Worm (Caenorhabditis elegans) whole organism, late embryonic: Measurements from ENCODE around the gene Y62H9A.3.
A peak's percentile ranks its signal among the peaks of the same experiment; 100 is the strongest.

Source experiments
- C08G9.2 ChIP-seq: sonication (generic microtip); optimal IDR thresholded peaks from 2 replicates; lab custom pipeline; 2016; ENCODE audit warnings: mild to moderate bottlenecking, missing genetic modification characterization, moderate library complexity, missing compliant biosample characterization
- C38D4.7 ChIP-seq: fragments of 200-800 bp; sonication (Bioruptor generic); optimal IDR thresholded peaks from 2 replicates; lab custom pipeline; 2018; ENCODE audit warnings: mild to moderate bottlenecking, missing genetic modification characterization, moderate library complexity, missing compliant biosample characterization
- ama-1 ChIP-seq: fragments of 150-350 bp; optimal IDR thresholded peaks from 2 replicates; lab custom pipeline; 2014
- ceh-14 ChIP-seq: sonication (generic microtip); optimal IDR thresholded peaks from 2 replicates; lab custom pipeline; 2016; ENCODE audit warnings: missing genotype, missing genetic modification characterization, missing compliant biosample characterization
- ceh-2 ChIP-seq: sonication (generic microtip); optimal IDR thresholded peaks from 2 replicates; lab custom pipeline; 2016; ENCODE audit warnings: missing genotype, missing genetic modification characterization, missing compliant biosample characterization
- ceh-24 ChIP-seq: sonication (generic microtip); optimal IDR thresholded peaks from 2 replicates; lab custom pipeline; 2016; ENCODE audit warnings: mild to moderate bottlenecking, missing genetic modification characterization, missing compliant biosample characterization
- ceh-34 ChIP-seq: sonication (generic microtip); optimal IDR thresholded peaks from 2 replicates; lab custom pipeline; 2016; ENCODE audit warnings: mild to moderate bottlenecking, missing genetic modification characterization, missing compliant biosample characterization
- ceh-45 ChIP-seq: fragments of 200-800 bp; sonication (Bioruptor generic); IDR thresholded peaks from 2 replicates; pipeline ENCODE4 v1.3.6; 2022; ENCODE audit warnings: missing genetic modification reagents, missing genetic modification characterization, missing compliant biosample characterization
- ceh-48 ChIP-seq: sonication (generic microtip); optimal IDR thresholded peaks from 2 replicates; lab custom pipeline; 2016; ENCODE audit warnings: missing genetic modification characterization, inconsistent platforms, missing compliant biosample characterization
- ceh-6 ChIP-seq: fragments of 200-800 bp; sonication (Bioruptor generic); optimal IDR thresholded peaks from 2 replicates; lab custom pipeline; 2018; ENCODE audit warnings: mild to moderate bottlenecking, missing genetic modification characterization, missing compliant biosample characterization
- ceh-9 ChIP-seq: sonication (generic microtip); optimal IDR thresholded peaks from 2 replicates; lab custom pipeline; 2016; ENCODE audit warnings: mild to moderate bottlenecking, missing genetic modification characterization, inconsistent platforms, missing compliant biosample characterization
- elt-2 ChIP-seq: sonication (generic microtip); optimal IDR thresholded peaks from 2 replicates; lab custom pipeline; 2016; ENCODE audit warnings: missing genetic modification reagents, missing genetic modification characterization, missing compliant biosample characterization
- elt-4 ChIP-seq: sonication (generic microtip); optimal IDR thresholded peaks from 2 replicates; lab custom pipeline; 2016; ENCODE audit warnings: missing genetic modification characterization, missing compliant biosample characterization
- ets-4 ChIP-seq: sonication (generic microtip); optimal IDR thresholded peaks from 2 replicates; lab custom pipeline; 2016; ENCODE audit warnings: missing genetic modification characterization, missing compliant biosample characterization
- fax-1 ChIP-seq: sonication (generic microtip); optimal IDR thresholded peaks from 2 replicates; lab custom pipeline; 2016; ENCODE audit warnings: missing genotype, missing genetic modification characterization, missing compliant biosample characterization
- fkh-6 ChIP-seq: sonication (generic microtip); optimal IDR thresholded peaks from 2 replicates; lab custom pipeline; 2016; ENCODE audit warnings: missing genetic modification characterization, missing compliant biosample characterization
- hlh-15 ChIP-seq: sonication (generic microtip); optimal IDR thresholded peaks from 2 replicates; lab custom pipeline; 2016; ENCODE audit warnings: missing genetic modification characterization, missing compliant biosample characterization
- hlh-30 ChIP-seq: sonication (generic microtip); optimal IDR thresholded peaks from 2 replicates; lab custom pipeline; 2017; ENCODE audit warnings: antibody characterized with exemption, missing genetic modification characterization, missing compliant biosample characterization; ENCODE audit not compliant: insufficient read depth
- madf-2 ChIP-seq: sonication (generic microtip); optimal IDR thresholded peaks from 2 replicates; lab custom pipeline; 2017; ENCODE audit warnings: missing genetic modification characterization, missing compliant biosample characterization
- nfya-1 ChIP-seq: sonication (generic microtip); optimal IDR thresholded peaks from 2 replicates; lab custom pipeline; 2017; ENCODE audit warnings: missing genetic modification characterization, mild to moderate bottlenecking, missing compliant biosample characterization, antibody characterized with exemption, moderate library complexity
- nhr-11 ChIP-seq: fragments of 150-350 bp; optimal IDR thresholded peaks from 2 replicates; lab custom pipeline; 2014; ENCODE audit warnings: missing biosample characterization, missing genetic modification characterization
- pag-3 ChIP-seq: sonication (generic microtip); optimal IDR thresholded peaks from 2 replicates; lab custom pipeline; 2016; ENCODE audit warnings: missing compliant biosample characterization, missing genetic modification characterization, borderline replicate concordance
- pat-9 ChIP-seq: fragments of 200-800 bp; sonication (Bioruptor generic); optimal IDR thresholded peaks from 2 replicates; lab custom pipeline; 2018; ENCODE audit warnings: mild to moderate bottlenecking, missing genetic modification characterization, moderate library complexity, missing compliant biosample characterization
- pax-1 ChIP-seq: fragments of 150-350 bp; optimal IDR thresholded peaks from 2 replicates; lab custom pipeline; 2014; ENCODE audit warnings: missing biosample characterization, missing genetic modification characterization
- pha-4 ChIP-seq: fragments of 150-350 bp; optimal IDR thresholded peaks from 2 replicates; lab custom pipeline; 2018; ENCODE audit warnings: missing biosample characterization, missing genetic modification reagents, missing genetic modification characterization
- rnt-1 ChIP-seq: sonication (generic microtip); optimal IDR thresholded peaks from 2 replicates; lab custom pipeline; 2016; ENCODE audit warnings: missing genetic modification characterization, missing compliant biosample characterization
- sdc-2 ChIP-seq: sonication (generic microtip); optimal IDR thresholded peaks from 2 replicates; lab custom pipeline; 2016; ENCODE audit warnings: missing genotype, missing genetic modification characterization, missing compliant biosample characterization
- sox-2 ChIP-seq: fragments of 200-800 bp; sonication (Bioruptor generic); IDR thresholded peaks from 2 replicates; pipeline ENCODE4 v1.3.6; 2022; ENCODE audit warnings: missing genetic modification reagents, missing genetic modification characterization, missing compliant biosample characterization
- syd-9 ChIP-seq: sonication (generic microtip); optimal IDR thresholded peaks from 2 replicates; lab custom pipeline; 2016; ENCODE audit warnings: mild to moderate bottlenecking, missing genetic modification characterization, moderate library complexity, missing compliant biosample characterization
- tbx-2 ChIP-seq: sonication (generic microtip); optimal IDR thresholded peaks from 2 replicates; lab custom pipeline; 2016; ENCODE audit warnings: missing genetic modification characterization, missing compliant biosample characterization
- unc-3 ChIP-seq, 2 experiments: fragments of 200-800 bp in 1 of 2; sonication (Bioruptor generic) in 1 of 2; sonication (generic microtip) in 1 of 2; conservative IDR thresholded peaks in 1 of 2; optimal IDR thresholded peaks in 1 of 2; 2 replicates each; pipeline versions ENCODE4 v1.3.6 to Lab custom; 2016 to 2022; ENCODE audit warnings: missing compliant biosample characterization in 2 of 2, missing genetic modification characterization in 2 of 2, missing genetic modification reagents in 1 of 2
- unc-55 ChIP-seq: sonication (generic microtip); optimal IDR thresholded peaks from 2 replicates; lab custom pipeline; 2017; ENCODE audit warnings: missing biosample characterization, missing genetic modification reagents, missing genetic modification characterization
- unc-86 ChIP-seq: sonication (generic microtip); optimal IDR thresholded peaks from 2 replicates; lab custom pipeline; 2016; ENCODE audit warnings: missing genetic modification characterization, missing compliant biosample characterization

Y62H9A.3 gene

DNA sequence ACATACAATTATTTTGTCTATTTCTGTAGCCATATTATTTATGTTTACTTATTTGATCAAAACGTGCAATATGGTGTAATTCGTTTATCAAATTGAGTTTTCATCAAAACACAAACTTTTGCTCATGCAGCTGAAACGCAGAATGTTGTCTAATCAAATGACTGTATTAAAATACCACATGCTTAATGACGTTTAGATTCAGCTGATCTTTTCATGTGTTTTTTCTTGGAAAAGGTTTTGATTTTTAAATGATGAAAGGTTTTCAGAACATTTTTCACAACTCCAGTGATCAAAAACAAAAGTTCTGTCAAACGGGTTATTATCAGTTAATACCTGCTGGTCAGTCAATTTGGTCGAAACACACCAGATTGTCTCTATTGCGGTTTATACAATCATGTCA is 4.5 kb downstream of the Y62H9A.3 start, which contains the start of gene Y62H9A.1:
Gene Y62H9A.1 (plus strand): TSS at position 282 of the 400 bp plus-strand sequence.
- no peak for TF ChIP-seq fax-1 (tag; lab: Kevin White, UChicago)
- no peak for TF ChIP-seq ceh-9 (tag; lab: Kevin White, UChicago)
- TF ChIP-seq sox-2, result no peak
- TF ChIP-seq ceh-2 (tag; lab: Kevin White, UChicago), result no peak
- TF ChIP-seq ceh-34 (tag; lab: Kevin White, UChicago), result no peak
- no peak for TF ChIP-seq hlh-15 (tag; lab: Kevin White, UChicago)
- TF ChIP-seq ama-1 (lab: Kevin White, UChicago), result no peak

DNA sequence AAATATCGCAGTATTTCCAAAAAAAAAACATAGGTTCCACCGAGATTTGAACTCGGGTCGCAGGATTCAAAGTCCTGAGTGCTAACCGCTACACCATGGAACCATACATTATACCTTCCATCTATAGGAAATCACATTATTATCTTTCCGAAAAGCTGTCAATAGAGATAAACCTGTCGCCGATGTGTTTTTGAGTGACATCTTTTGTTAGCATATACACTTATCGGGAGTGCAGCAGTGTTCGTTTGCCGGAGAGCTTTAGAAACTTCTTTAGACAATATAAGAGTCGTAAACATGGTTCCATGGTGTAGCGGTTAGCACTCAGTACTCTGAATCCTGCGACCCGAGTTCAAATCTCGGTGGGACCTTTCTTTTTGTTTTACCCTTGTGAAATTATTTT is 7.6 kb downstream of the Y62H9A.3 start:
- no peak for TF ChIP-seq pag-3 (tag; lab: Kevin White, UChicago)
- TF ChIP-seq, all 69 proteins: peak for 0

DNA sequence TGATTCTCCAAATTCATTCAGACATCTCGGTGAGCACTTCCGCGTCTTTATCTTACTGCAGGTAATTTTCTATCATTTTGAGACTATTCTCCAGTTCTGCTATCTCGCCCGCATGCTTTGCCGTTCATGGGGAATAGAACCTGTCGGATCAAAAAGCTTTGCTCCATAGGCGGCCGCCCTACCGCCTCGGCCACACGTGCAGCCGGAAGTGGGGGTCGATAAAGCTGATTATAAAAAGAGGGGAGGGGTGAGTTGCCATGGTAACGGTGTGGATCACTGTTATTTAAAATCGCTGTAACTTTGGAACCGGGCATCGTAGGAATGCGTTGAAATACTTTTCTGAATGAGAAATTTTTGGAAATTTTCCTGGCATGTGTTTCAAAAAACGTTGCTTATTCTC is 9.4 kb downstream of the Y62H9A.3 start:
- TF ChIP-seq pax-1 (no peak), sdc-2 (peak; percentile 12), pag-3 (tag; lab: Kevin White, UChicago) (no peak), C38D4.7 (GFP tag; lab: Kevin White, UChicago) (peak; percentile 4), ceh-6 (no peak), elt-2 (tag; lab: Kevin White, UChicago) (no peak)
- TF ChIP-seq, all 69 proteins: peak for 2

DNA sequence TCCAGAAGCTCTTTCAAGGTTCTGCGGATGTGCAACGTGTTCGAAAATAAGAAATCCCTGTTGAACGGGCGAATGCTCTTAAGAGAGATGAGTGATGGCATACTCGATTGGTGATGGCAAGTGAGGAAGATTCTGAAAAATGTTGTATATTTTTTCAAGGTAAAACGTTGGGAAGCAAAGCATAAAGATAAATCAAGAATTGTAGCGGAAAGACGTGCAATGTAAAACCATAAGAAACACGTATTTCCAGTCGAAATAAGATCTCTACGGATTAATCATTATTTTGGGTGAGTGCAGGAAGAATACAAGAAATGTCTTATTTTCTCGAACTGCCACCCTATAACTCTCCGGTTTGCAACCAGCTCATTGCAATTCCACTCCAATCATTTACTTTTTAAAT is 10.5 kb downstream of the Y62H9A.3 start, which contains the start of gene dot-1.2:
Gene dot-1.2 (minus strand): TSS at position 101 of the 400 bp plus-strand sequence.
- TF ChIP-seq tbx-2 (tag; lab: Kevin White, UChicago), result no peak
- no peak for TF ChIP-seq ceh-48
- TF ChIP-seq fkh-6 (tag; lab: Kevin White, UChicago), result no peak
- no peak for TF ChIP-seq unc-3 (GFP tag; conservative IDR thresholded peaks at IDR 0.05; lab: Robert Waterston, UW)
- no peak for TF ChIP-seq unc-3 (tag; optimal IDR thresholded peaks at IDR 0.05; lab: Kevin White, UChicago)
- TF ChIP-seq unc-86, result no peak
- no peak for TF ChIP-seq madf-2 (tag; lab: Kevin White, UChicago)
- TF ChIP-seq elt-4 (tag; lab: Kevin White, UChicago), result no peak
- no peak for TF ChIP-seq ama-1 (lab: Kevin White, UChicago)
- TF ChIP-seq ceh-45 (GFP tag; lab: Robert Waterston, UW), result no peak
- no peak for TF ChIP-seq unc-55 (GFP tag; lab: Kevin White, UChicago)
- no peak for TF ChIP-seq ets-4 (tag; lab: Kevin White, UChicago)
- TF ChIP-seq ceh-24, result no peak
- no peak for TF ChIP-seq pat-9 (tag; lab: Kevin White, UChicago)
- TF ChIP-seq ceh-14 (tag; lab: Kevin White, UChicago), result no peak

DNA sequence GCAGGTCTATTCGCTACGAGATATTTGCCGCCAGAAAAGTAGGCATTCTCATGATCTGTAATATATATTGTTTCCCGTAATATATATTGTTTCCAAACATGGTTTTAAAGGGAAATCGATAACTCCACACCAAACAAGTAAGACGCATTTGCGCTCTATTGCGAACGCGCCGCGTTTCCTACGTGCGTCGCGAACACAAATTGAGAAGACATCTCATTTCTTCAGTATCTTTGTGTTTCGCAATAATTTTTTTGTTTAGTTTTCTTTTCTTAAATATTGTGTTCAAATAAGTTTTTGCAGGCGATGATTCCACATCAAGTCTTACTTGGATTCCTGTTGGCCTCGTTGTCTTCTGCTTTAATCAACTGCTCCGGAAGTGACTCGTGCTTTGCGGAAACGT is 14.7 kb downstream of the Y62H9A.3 start, which contains the start of gene F54F7.6:
Gene F54F7.6 (plus strand): TSS at position 301 of the 400 bp plus-strand sequence.
- TF ChIP-seq hlh-30 (tag; lab: Kevin White, UChicago) (no peak), pat-9 (tag; lab: Kevin White, UChicago) (no peak), rnt-1 (tag; lab: Kevin White, UChicago) (no peak), C38D4.7 (GFP tag; lab: Kevin White, UChicago) (no peak), nfya-1 (tag; lab: Kevin White, UChicago) (no peak), nhr-11 (no peak), syd-9 (tag; lab: Kevin White, UChicago) (no peak)

DNA sequence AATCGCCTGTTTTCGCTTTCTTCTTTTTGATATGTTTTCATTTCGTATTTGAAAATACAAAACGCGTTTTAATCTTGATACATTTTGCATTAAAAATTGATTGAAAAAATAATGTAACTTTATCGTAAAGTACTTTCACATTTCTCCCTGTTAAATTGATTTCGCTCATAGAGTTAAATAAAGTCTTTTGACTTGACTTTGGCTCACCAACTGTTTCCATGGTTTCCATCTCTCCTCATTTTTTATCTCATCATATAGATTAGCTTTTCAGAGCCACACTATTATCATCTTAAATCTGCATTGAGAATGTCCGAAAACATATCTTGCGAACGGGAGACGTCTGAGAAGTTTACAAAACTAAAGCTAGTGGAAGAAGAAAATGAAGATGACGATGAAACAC is 16.5 kb downstream of the Y62H9A.3 start, which contains the start of gene F54F7.10:
Gene F54F7.10 (plus strand): TSS at position 301 of the 400 bp plus-strand sequence.
- TF ChIP-seq pha-4 (tag; lab: Kevin White, UChicago), result no peak
- TF ChIP-seq C08G9.2 (tag; lab: Kevin White, UChicago), result no peak
